Worm (Caenorhabditis elegans): Measurements from ENCODE around the gene C05E11.7.
A peak's percentile ranks its signal among the peaks of the same experiment; 100 is the strongest.

The C05E11.7 gene

ce11 chrX:4532160-4532741 lies 53.2 kb downstream of the C05E11.7 start, which contains the start of gene nhr-35 (continued):
- TF ChIP-seq ceh-100 (GFP tag; IDR thresholded peaks at IDR 0.05) (no peak), nfyb-1 (GFP tag; IDR thresholded peaks at IDR 0.05) (peak; percentile 82), tbp1 (GFP tag; optimal IDR thresholded peaks at IDR 0.05) (peak; percentile 60), F52B5.7 (tag; optimal IDR thresholded peaks at IDR 0.05) (no peak), pbrm-1 (GFP tag; IDR thresholded peaks at IDR 0.05) (0 out of 2 replicates have a peak, but pooled peaks have one; percentile 26), let-526 (GFP tag; IDR thresholded peaks at IDR 0.05) (peak; percentile 69; the same call in 1 of the 2 replicates), gei-17 (GFP tag; optimal IDR thresholded peaks at IDR 0.05) (peak; percentile 33), egl-18 (GFP tag; IDR thresholded peaks at IDR 0.05) (no peak), sptf-2 (GFP tag; optimal IDR thresholded peaks at IDR 0.05) (no peak), F57C9.4 (tag; optimal IDR thresholded peaks at IDR 0.05) (no peak), snpc-3.4 (tag; optimal IDR thresholded peaks at IDR 0.05) (no peak), hlh-26 (GFP tag; conservative IDR thresholded peaks at IDR 0.05) (no peak), nfya-2 (GFP tag; IDR thresholded peaks at IDR 0.05) (no peak), Y56A3A.18 (GFP tag; IDR thresholded peaks at IDR 0.05) (no peak), chd-7 (tag; optimal IDR thresholded peaks at IDR 0.05) (peak; percentile 70), nhr-179 (tag; optimal IDR thresholded peaks at IDR 0.05) (no peak), zim-3 (tag; optimal IDR thresholded peaks at IDR 0.05) (no peak), ceh-27 (GFP tag; optimal IDR thresholded peaks at IDR 0.05) (peak; percentile 54), snpc-1.3 (tag; optimal IDR thresholded peaks at IDR 0.05; ENCODE audit: insufficient read depth) (no peak), akir-1 (GFP tag; optimal IDR thresholded peaks at IDR 0.05) (no peak), F49E8.2 (tag; optimal IDR thresholded peaks at IDR 0.05; ENCODE audit: insufficient read depth) (no peak), aptf-2 (GFP tag; conservative IDR thresholded peaks at IDR 0.05) (no peak), ZK185.1 (tag; optimal IDR thresholded peaks at IDR 0.05; ENCODE audit: poor library complexity, severe bottlenecking) (peak; percentile 5), madf-10 (tag; optimal IDR thresholded peaks at IDR 0.05) (peak; percentile 53), let-607 (tag; optimal IDR thresholded peaks at IDR 0.05) (peak; percentile 84), C06A6.2 (GFP tag; conservative IDR thresholded peaks at IDR 0.05) (peak; percentile 44; the same call in 1 of the 2 replicates), B0035.1 (tag; optimal IDR thresholded peaks at IDR 0.05) (no peak), cebp-2 (GFP tag; IDR thresholded peaks at IDR 0.05) (no peak), K12H6.12 (tag; optimal IDR thresholded peaks at IDR 0.05) (peak; percentile 29), sdz-38 (tag; optimal IDR thresholded peaks at IDR 0.05) (no peak), rec-8 (tag; optimal IDR thresholded peaks at IDR 0.05) (no peak), tbx-9 (tag; optimal IDR thresholded peaks at IDR 0.05; ENCODE audit: borderline replicate concordance) (no peak), ccch-3 (GFP tag; optimal IDR thresholded peaks at IDR 0.05) (no peak), aptf-3 (GFP tag; IDR thresholded peaks at IDR 0.05) (no peak), ztf-28 (GFP tag; IDR thresholded peaks at IDR 0.05) (no peak), dpff-1 (tag; optimal IDR thresholded peaks at IDR 0.05) (no peak), ztf-25 (GFP tag; IDR thresholded peaks at IDR 0.05) (no peak), nhr-120 (GFP tag; IDR thresholded peaks at IDR 0.05) (no peak), ekl-4 (GFP tag; IDR thresholded peaks at IDR 0.05) (0 out of 2 replicates have a peak, but pooled peaks have one; percentile 30), T07F8.4 (tag; optimal IDR thresholded peaks at IDR 0.05) (no peak), mel-28 (tag; optimal IDR thresholded peaks at IDR 0.05; ENCODE audit: borderline replicate concordance) (no peak), ztf-3 (GFP tag; optimal IDR thresholded peaks at IDR 0.05) (peak; percentile 26), mcd-1 (GFP tag; IDR thresholded peaks at IDR 0.05) (peak; percentile 38; the same call in 1 of the 2 replicates), atf-7 (tag; optimal IDR thresholded peaks at IDR 0.05) (peak; percentile 91), attf-3 (GFP tag; conservative IDR thresholded peaks at IDR 0.05) (no peak), B0336.3 (GFP tag; IDR thresholded peaks at IDR 0.05) (peak; percentile 69), lag-1 (GFP tag; IDR thresholded peaks at IDR 0.05) (no peak)

All from whole organism, young adult.